Worm (Caenorhabditis elegans) whole organism, young adult: ENCODE results near the gene acbp-4.

Experiments used
- ceh-40 ChIP-seq: fragments of 200-800 bp; sonication (Bioruptor generic); IDR thresholded peaks from 2 replicates; pipeline ENCODE4 v1.3.6; 2022; ENCODE audit warnings: missing genetic modification characterization, missing compliant biosample characterization
- ztf-26 ChIP-seq: sonication (generic microtip); optimal IDR thresholded peaks from 2 replicates; lab custom pipeline; 2017; ENCODE audit warnings: missing genetic modification characterization, missing compliant biosample characterization

DNA sequence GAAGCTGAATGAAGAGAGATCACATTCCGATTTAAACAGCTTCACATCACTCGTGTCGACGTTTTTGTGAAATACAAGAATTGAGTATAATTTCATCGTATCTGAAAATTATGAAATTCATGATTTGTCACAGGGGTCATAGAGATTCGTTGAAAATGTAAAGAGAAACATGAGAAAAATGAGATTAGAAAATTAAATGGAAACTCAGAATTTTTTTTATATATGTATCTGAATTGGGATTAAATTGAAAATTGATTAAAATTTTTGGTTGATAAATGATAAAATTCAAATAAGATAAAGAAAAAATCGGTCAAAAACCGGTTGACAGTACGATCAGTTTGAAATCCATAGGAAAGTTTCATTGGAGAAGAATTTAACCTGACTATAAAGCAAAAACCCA is 21.4 kb downstream of the acbp-4 start, which contains the start of gene ykt-6:
- TF ChIP-seq ceh-40 (GFP tag; lab: Robert Waterston, UW) = no peak
- no peak for TF ChIP-seq ztf-26 (tag; lab: Kevin White, UChicago)
